Worm (Caenorhabditis elegans): ENCODE data around the gene his-4.

DNA sequence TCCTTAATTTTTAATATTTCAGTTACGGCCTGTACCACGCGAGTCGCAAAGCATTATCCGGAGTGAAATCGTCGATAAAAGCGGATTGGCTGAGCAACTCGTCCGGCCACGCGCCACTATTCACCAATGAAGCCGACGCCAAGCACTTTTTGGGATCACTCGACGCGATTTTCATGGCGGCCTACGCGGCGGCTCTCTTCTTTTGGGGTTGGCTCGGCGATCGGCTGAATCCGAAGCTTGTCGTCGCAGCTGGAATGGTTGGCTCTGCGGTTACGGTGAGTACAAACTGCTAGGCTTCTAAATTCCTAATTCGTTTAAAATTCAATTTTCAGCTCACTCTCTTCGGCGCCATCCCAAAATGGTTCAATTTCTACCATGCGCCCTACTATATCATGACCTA lies 15.4 kb downstream of the his-4 start:
- TF ChIP-seq ets-4 (GFP tag; optimal IDR thresholded peaks at IDR 0.05) (no peak), snpc-4 (GFP tag; optimal IDR thresholded peaks at IDR 0.05) (no peak), snpc-4 (tag; optimal IDR thresholded peaks at IDR 0.05) (no peak), F10E7.11 (tag; optimal IDR thresholded peaks at IDR 0.05) (no peak), egl-44 (GFP tag; IDR thresholded peaks at IDR 0.05) (no peak), sdz-38 (tag; optimal IDR thresholded peaks at IDR 0.05) (no peak), nhr-27 (tag; optimal IDR thresholded peaks at IDR 0.05) (no peak), ccch-3 (GFP tag; optimal IDR thresholded peaks at IDR 0.05) (no peak), somi-1 (GFP tag; optimal IDR thresholded peaks at IDR 0.05) (no peak), pha-4 (tag; optimal IDR thresholded peaks at IDR 0.05) (no peak), hsf-1 (GFP tag; IDR thresholded peaks at IDR 0.05) (no peak), nfyb-1 (GFP tag; IDR thresholded peaks at IDR 0.05) (no peak), zim-3 (tag; optimal IDR thresholded peaks at IDR 0.05) (no peak)

Measured in whole organism, young adult.